Worm (Caenorhabditis elegans): ENCODE results near the gene F25E5.5.

DNA sequence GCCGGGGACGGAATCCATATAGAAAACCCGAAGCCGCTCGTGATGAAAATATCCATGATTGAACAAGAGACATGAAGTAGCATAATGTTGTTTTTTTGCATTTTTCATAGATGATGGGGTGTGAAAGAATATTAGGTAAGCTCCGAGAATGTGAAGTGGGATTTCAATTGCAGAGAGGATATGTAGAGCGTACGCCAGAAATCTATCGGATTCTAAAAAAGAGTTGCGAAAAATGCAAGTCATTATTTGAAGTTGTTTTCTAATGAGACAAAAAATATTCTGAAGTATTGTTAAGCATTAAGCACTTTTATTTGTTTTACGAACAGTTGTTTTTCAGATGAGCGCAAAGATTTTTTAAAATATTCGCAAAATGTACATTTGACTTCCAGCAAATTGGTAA is 22.7 kb upstream of the F25E5.5 start, which contains the start of gene F18E3.10:
- TF ChIP-seq flt-1 (GFP tag; IDR thresholded peaks at IDR 0.05) (no peak), ztf-23 (GFP tag; IDR thresholded peaks at IDR 0.05) (no peak), med-1 (GFP tag; optimal IDR thresholded peaks at IDR 0.05; ENCODE audit: insufficient read depth) (no peak), klf-2 (GFP tag; conservative IDR thresholded peaks at IDR 0.05) (no peak), ref-1 (GFP tag; conservative IDR thresholded peaks at IDR 0.05) (no peak)

Measured in whole organism, midembryonic.